Worm (Caenorhabditis elegans): Measurements from ENCODE around the gene csa-1.

csa-1 gene

DNA sequence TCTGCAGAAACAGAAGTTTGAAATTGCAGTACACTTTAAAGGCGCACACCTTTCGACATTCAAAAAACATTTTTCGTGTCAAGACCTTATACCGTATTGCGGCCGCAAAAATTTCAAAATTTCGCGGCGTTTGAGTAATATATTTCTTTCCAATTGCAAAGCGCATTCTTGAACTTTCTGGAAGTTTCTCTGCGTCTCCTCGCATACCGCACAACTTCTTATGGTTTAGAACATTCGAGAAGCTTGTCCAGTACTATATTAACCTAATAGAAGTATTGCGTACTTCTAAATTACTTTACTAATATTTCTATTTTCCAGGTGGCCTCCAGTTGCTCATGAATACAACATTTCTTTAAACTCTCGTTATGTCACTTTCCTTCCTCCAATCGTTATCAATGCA is 17.1 kb upstream of the csa-1 start:
- TF ChIP-seq mec-3 (tag; optimal IDR thresholded peaks at IDR 0.05; ENCODE audit: borderline replicate concordance) (no peak), ceh-9 (tag; optimal IDR thresholded peaks at IDR 0.05) (no peak), ahr-1 (tag; optimal IDR thresholded peaks at IDR 0.05) (no peak)

DNA sequence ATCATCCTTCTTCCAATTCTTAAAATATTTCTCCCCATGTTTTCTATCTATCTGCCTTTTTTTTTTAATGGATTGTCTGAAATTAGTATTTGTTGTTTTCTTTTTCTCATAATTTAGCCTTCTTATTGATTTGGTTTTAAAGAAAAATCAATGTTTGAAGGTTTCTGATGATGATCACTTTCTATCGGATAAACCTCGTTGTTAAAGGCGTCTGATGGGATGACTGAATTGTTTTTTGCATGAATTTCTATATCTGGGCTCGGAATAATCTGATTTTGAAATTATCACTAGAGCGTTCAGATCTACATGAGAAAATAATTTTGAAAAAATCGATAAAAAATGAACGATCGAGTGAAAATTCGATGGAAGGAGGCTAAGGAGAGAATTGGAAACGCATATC is 14.2 kb upstream of the csa-1 start, which contains the start of gene scp-1:
Gene scp-1, plus strand, starts transcription at position 301 of the 400 bp plus-strand sequence.
- no peak for TF ChIP-seq fax-1 (tag; optimal IDR thresholded peaks at IDR 0.05)
- no peak for TF ChIP-seq sdc-2 (tag; optimal IDR thresholded peaks at IDR 0.05)
- no peak for TF ChIP-seq ref-2 (tag; optimal IDR thresholded peaks at IDR 0.05)
- no peak for TF ChIP-seq dmd-4 (tag; optimal IDR thresholded peaks at IDR 0.05; ENCODE audit: borderline replicate concordance)
- no peak for TF ChIP-seq che-1 (tag; optimal IDR thresholded peaks at IDR 0.05)
- TF ChIP-seq ceh-6 (GFP tag; optimal IDR thresholded peaks at IDR 0.05): no peak
- TF ChIP-seq pag-3 (tag; optimal IDR thresholded peaks at IDR 0.05; ENCODE audit: borderline replicate concordance): no peak
- TF ChIP-seq ceh-19 (GFP tag; optimal IDR thresholded peaks at IDR 0.05): no peak
- TF ChIP-seq tbx-2 (tag; optimal IDR thresholded peaks at IDR 0.05): no peak
- no peak for TF ChIP-seq unc-55 (GFP tag; optimal IDR thresholded peaks at IDR 0.05)
- no peak for TF ChIP-seq syd-9 (tag; optimal IDR thresholded peaks at IDR 0.05)
- TF ChIP-seq nhr-232 (tag; optimal IDR thresholded peaks at IDR 0.05): no peak
- no peak for TF ChIP-seq elt-4 (tag; optimal IDR thresholded peaks at IDR 0.05)
- no peak for TF ChIP-seq odd-2 (tag; optimal IDR thresholded peaks at IDR 0.05)
- no peak for TF ChIP-seq gmeb-2 (tag; optimal IDR thresholded peaks at IDR 0.05)
- no peak for TF ChIP-seq ceh-31 (tag; optimal IDR thresholded peaks at IDR 0.05)
- no peak for TF ChIP-seq ceh-2 (tag; optimal IDR thresholded peaks at IDR 0.05)
- no peak for TF ChIP-seq ceh-34 (tag; optimal IDR thresholded peaks at IDR 0.05)

DNA sequence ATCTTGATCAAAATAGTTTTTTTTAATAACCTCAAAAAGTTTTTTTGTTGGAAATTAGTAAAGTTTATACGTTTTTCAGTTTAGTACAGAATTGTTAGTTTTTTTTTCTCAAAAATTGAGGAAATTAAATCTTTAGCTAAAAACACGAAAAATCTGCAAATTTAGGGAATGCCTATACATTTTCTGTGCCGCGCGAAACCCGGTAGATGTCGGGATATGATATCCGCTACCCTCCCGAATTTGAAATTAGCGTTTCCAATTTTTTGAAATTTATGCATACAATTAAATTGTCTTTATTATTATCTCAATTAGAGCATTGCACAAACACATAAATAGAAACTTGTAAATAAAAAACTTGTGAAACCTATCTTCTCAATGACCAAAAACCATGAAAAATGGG is 13.5 kb upstream of the csa-1 start:
- TF ChIP-seq unc-86 (tag; optimal IDR thresholded peaks at IDR 0.05): no peak
- no peak for TF ChIP-seq eyg-1 (tag; optimal IDR thresholded peaks at IDR 0.05)
- no peak for TF ChIP-seq zip-5 (tag; optimal IDR thresholded peaks at IDR 0.05)

DNA sequence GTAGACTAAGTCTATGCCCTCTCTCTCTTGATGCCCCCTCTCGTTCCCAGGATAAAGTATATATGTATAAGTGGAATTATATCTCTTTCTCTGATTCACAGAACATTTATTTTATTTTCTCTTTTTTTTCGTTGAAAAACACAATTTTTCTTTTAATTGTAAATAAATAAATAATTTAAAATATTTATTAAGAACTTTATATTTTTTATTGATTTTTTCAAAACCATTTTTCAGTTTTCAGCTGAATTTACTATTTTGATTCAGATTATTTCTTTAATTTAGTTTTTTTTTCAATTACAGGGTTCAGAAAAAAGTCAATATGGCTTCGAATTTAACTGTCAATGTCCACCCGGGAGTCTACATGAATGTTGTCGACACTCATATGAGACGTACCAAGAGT is 11.8 kb upstream of the csa-1 start, which contains the start of gene eif-3.F:
Gene eif-3.F, plus strand, starts transcription at position 301 of the 400 bp plus-strand sequence.
- no peak for TF ChIP-seq fax-1 (tag; optimal IDR thresholded peaks at IDR 0.05)
- no peak for TF ChIP-seq tbx-2 (tag; optimal IDR thresholded peaks at IDR 0.05)
- no peak for TF ChIP-seq ttx-3 (tag; optimal IDR thresholded peaks at IDR 0.05)
- no peak for TF ChIP-seq hlh-8 (tag; optimal IDR thresholded peaks at IDR 0.05)
- TF ChIP-seq K09A11.1 (tag; optimal IDR thresholded peaks at IDR 0.05; ENCODE audit: insufficient read depth): no peak
- TF ChIP-seq pat-9 (tag; optimal IDR thresholded peaks at IDR 0.05): no peak
- TF ChIP-seq Y22D7AL.16 (tag; optimal IDR thresholded peaks at IDR 0.05): no peak
- no peak for TF ChIP-seq che-1 (tag; optimal IDR thresholded peaks at IDR 0.05)
- no peak for TF ChIP-seq ztf-16 (tag; optimal IDR thresholded peaks at IDR 0.05)
- TF ChIP-seq lin-11 (tag; optimal IDR thresholded peaks at IDR 0.05): no peak
- no peak for TF ChIP-seq pros-1 (tag; optimal IDR thresholded peaks at IDR 0.05)

DNA sequence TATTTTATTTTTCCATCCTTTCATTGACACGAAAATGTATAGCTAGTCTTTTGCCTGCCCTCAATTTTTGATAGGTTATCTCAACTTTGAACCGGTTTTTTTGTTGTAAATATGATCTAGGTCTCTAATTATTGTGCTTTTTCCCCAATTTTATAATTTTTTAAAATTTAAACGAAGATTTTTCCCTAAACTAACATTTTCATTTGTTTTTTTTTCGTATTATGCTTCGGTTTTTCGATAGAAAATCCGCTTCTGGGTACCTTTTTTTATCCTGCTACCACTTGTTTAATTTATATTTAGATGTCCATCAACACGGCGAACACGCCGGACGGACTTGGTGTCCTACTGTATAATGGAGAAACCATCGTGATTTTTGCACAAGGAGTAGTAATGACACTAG is 9.9 kb upstream of the csa-1 start, which contains the start of gene wbp-2:
Gene wbp-2, plus strand, starts transcription at position 301 of the 400 bp plus-strand sequence.
- TF ChIP-seq hlh-8 (tag; optimal IDR thresholded peaks at IDR 0.05) (no peak), fkh-10 (GFP tag; optimal IDR thresholded peaks at IDR 0.05) (no peak), lim-6 (tag; optimal IDR thresholded peaks at IDR 0.05) (no peak), ceh-34 (tag; optimal IDR thresholded peaks at IDR 0.05) (no peak), ceh-18 (tag; optimal IDR thresholded peaks at IDR 0.05) (no peak), unc-42 (tag; optimal IDR thresholded peaks at IDR 0.05) (no peak), dmd-4 (tag; optimal IDR thresholded peaks at IDR 0.05; ENCODE audit: borderline replicate concordance) (no peak), hlh-30 (tag; optimal IDR thresholded peaks at IDR 0.05; ENCODE audit: insufficient read depth) (no peak), K02D7.2 (tag; optimal IDR thresholded peaks at IDR 0.05) (no peak), nhr-11 (tag; optimal IDR thresholded peaks at IDR 0.05) (no peak), rnt-1 (tag; optimal IDR thresholded peaks at IDR 0.05) (no peak), elt-4 (tag; optimal IDR thresholded peaks at IDR 0.05) (no peak), madf-2 (tag; optimal IDR thresholded peaks at IDR 0.05) (no peak), pha-4 (tag; optimal IDR thresholded peaks at IDR 0.05) (no peak), gmeb-2 (tag; optimal IDR thresholded peaks at IDR 0.05) (no peak), nfya-1 (tag; optimal IDR thresholded peaks at IDR 0.05) (no peak), C38D4.7 (GFP tag; optimal IDR thresholded peaks at IDR 0.05) (no peak)

Measured in whole organism, late embryonic.